Fruit fly (Drosophila melanogaster) whole organism, adult: ENCODE results near the gene sstn.

Experiments
- CG7045 ChIP-seq: fragments of 200-800 bp; sonication (Bioruptor generic); optimal IDR thresholded peaks from 2 replicates; lab custom pipeline; 2017; ENCODE audit warnings: missing biosample characterization, mild to moderate bottlenecking, missing genetic modification characterization
- Crg-1 ChIP-seq: fragments of 200-800 bp; sonication (Bioruptor generic); optimal IDR thresholded peaks from 2 replicates; lab custom pipeline; 2016; ENCODE audit warnings: missing biosample characterization, missing genetic modification characterization
- Hr96 ChIP-seq: fragments of 200-800 bp; sonication (Bioruptor generic); optimal IDR thresholded peaks from 2 replicates; lab custom pipeline; 2016; ENCODE audit warnings: missing biosample characterization, missing genetic modification characterization
- Mnt ChIP-seq: fragments of 200-800 bp; sonication (Bioruptor generic); optimal IDR thresholded peaks from 2 replicates; lab custom pipeline; 2016; ENCODE audit warnings: missing biosample characterization, mild to moderate bottlenecking, missing genetic modification characterization
- cic ChIP-seq: fragments of 200-800 bp; sonication (Bioruptor generic); optimal IDR thresholded peaks from 2 replicates; lab custom pipeline; 2017; ENCODE audit warnings: missing biosample characterization, mild to moderate bottlenecking, missing genetic modification characterization, moderate library complexity
- kay ChIP-seq: fragments of 200-800 bp; sonication (Bioruptor generic); peaks from one replicate; lab custom pipeline; 2016; ENCODE audit warnings: missing biosample characterization, missing genetic modification characterization, borderline replicate concordance
- pad ChIP-seq: fragments of 200-800 bp; sonication (Bioruptor generic); optimal IDR thresholded peaks from 3 replicates; lab custom pipeline; 2017; ENCODE audit warnings: missing biosample characterization, missing genetic modification characterization, mild to moderate bottlenecking, moderate library complexity, missing genetic modification reagents
- toe ChIP-seq: fragments of 200-800 bp; sonication (Bioruptor generic); optimal IDR thresholded peaks from 2 replicates; lab custom pipeline; 2016; ENCODE audit warnings: missing biosample characterization, missing genetic modification characterization

DNA sequence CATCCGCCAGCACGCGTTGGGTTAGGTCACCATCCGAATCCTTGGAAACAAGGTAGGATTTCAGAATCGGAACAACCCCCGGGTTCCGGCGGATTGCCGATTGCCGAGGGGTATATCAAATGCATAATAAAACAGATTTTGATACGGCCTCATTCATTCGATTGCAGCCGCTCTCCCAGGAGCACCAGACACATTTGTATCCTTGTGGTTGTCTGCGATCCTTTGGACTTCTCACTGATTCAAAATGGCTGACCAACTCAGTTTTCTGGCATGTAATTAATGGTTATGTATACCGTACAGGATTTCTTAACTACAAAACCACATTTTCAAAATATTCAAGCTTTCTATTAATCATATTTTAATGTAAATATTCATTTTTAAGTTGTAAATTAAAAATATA is 46.9 kb downstream of the sstn start:
- TF ChIP-seq CG7045 (no peak), pad (GFP tag; lab: Kevin White, UChicago) (no peak), cic (GFP tag; lab: Kevin White, UChicago) (no peak), Hr96 (no peak), Mnt (GFP tag; lab: Kevin White, UChicago) (no peak), toe (GFP tag; lab: Kevin White, UChicago) (no peak), Crg-1 (no peak), kay (GFP tag; lab: Kevin White, UChicago) (no peak)
